Worm (Caenorhabditis elegans) whole organism, L4 larva: Measurements from ENCODE around the gene gcy-9.

Source experiments
- D1046.2 ChIP-seq: fragments of 200-800 bp; sonication (Bioruptor generic); IDR thresholded peaks from 2 replicates; pipeline ENCODE4 v1.3.6; 2022; ENCODE audit warnings: missing genetic modification characterization, missing compliant biosample characterization
- F44E2.7 ChIP-seq: fragments of 200-800 bp; sonication (Bioruptor generic); IDR thresholded peaks from 2 replicates; pipeline ENCODE4 v2.1.2; 2022; ENCODE audit warnings: missing genetic modification characterization, missing compliant biosample characterization
- R02D3.7 ChIP-seq: fragments of 150-350 bp; sonication (generic microtip); optimal IDR thresholded peaks from 3 replicates; lab custom pipeline; 2014; ENCODE audit warnings: missing biosample characterization, missing genetic modification characterization
- Y48G9A.11 ChIP-seq: fragments of 200-800 bp; sonication (Bioruptor generic); IDR thresholded peaks from 2 replicates; pipeline ENCODE4 v1.3.6; 2022; ENCODE audit warnings: missing genetic modification reagents, missing genetic modification characterization, missing compliant biosample characterization
- ZK337.2 ChIP-seq: fragments of 200-800 bp; sonication (Bioruptor generic); IDR thresholded peaks from 2 replicates; pipeline ENCODE4 v1.3.6; 2022; ENCODE audit warnings: missing genetic modification reagents, missing genetic modification characterization, missing compliant biosample characterization
- ZK546.5 ChIP-seq, 2 experiments: sonication (generic microtip); optimal IDR thresholded peaks; 2 replicates each; lab custom pipeline; 2017; ENCODE audit warnings: missing biosample characterization in 2 of 2, missing genetic modification characterization in 2 of 2
- aha-1 ChIP-seq: fragments of 150-350 bp; peaks from one replicate; lab custom pipeline; 2014; ENCODE audit warnings: missing biosample characterization, missing genetic modification characterization
- aly-2 ChIP-seq: sonication (generic microtip); optimal IDR thresholded peaks from 2 replicates; lab custom pipeline; 2018; ENCODE audit warnings: missing biosample characterization, missing genetic modification characterization
- ceh-20 ChIP-seq: fragments of 200-800 bp; sonication (Bioruptor generic); IDR thresholded peaks from 2 replicates; pipeline ENCODE4 v1.3.6; 2022; ENCODE audit warnings: missing genetic modification reagents, missing genetic modification characterization, missing compliant biosample characterization
- ceh-28 ChIP-seq: fragments of 150-350 bp; optimal IDR thresholded peaks from 2 replicates; lab custom pipeline; 2014; ENCODE audit warnings: missing biosample characterization, missing genetic modification reagents, missing genetic modification characterization
- ceh-32 ChIP-seq: sonication (generic microtip); optimal IDR thresholded peaks from 2 replicates; lab custom pipeline; 2016; ENCODE audit warnings: mild to moderate bottlenecking, missing genetic modification characterization, missing compliant biosample characterization; ENCODE audit not compliant: poor library complexity
- ceh-62 ChIP-seq: sonication (generic microtip); optimal IDR thresholded peaks from 2 replicates; lab custom pipeline; 2017; ENCODE audit warnings: missing biosample characterization, missing genetic modification characterization
- ces-1 ChIP-seq: fragments of 150-350 bp; sonication (generic microtip); optimal IDR thresholded peaks from 4 replicates; lab custom pipeline; 2014; ENCODE audit warnings: missing biosample characterization, missing genetic modification reagents, missing genetic modification characterization
- cey-2 ChIP-seq: sonication (generic microtip); optimal IDR thresholded peaks from 3 replicates; lab custom pipeline; 2017; ENCODE audit warnings: missing genetic modification characterization, mild to moderate bottlenecking, missing compliant biosample characterization, antibody characterized with exemption, borderline replicate concordance; ENCODE audit not compliant: insufficient read depth
- daf-12 ChIP-seq: fragments of 150-350 bp; optimal IDR thresholded peaks from 2 replicates; lab custom pipeline; 2014; ENCODE audit warnings: missing biosample characterization, missing genetic modification reagents, missing genetic modification characterization
- daf-16 ChIP-seq, 3 experiments: sonication (generic microtip); optimal IDR thresholded peaks; 2 replicates each; lab custom pipeline; 2016 to 2017; ENCODE audit warnings: missing genetic modification characterization in 3 of 3, missing genetic modification reagents in 3 of 3, mild to moderate bottlenecking in 2 of 3, missing compliant biosample characterization in 2 of 3, missing biosample characterization in 1 of 3, moderate library complexity in 1 of 3
- daf-19 ChIP-seq: fragments of 200-800 bp; sonication (Bioruptor generic); conservative IDR thresholded peaks from 2 replicates; pipeline ENCODE4 v1.3.6; 2022; ENCODE audit warnings: missing genetic modification characterization, missing compliant biosample characterization
- daf-8 ChIP-seq: fragments of 200-800 bp; sonication (Bioruptor generic); IDR thresholded peaks from 2 replicates; pipeline ENCODE4 v1.3.6; 2022; ENCODE audit warnings: missing genetic modification characterization, missing compliant biosample characterization
- dmd-6 ChIP-seq: fragments of 200-800 bp; sonication (Bioruptor generic); IDR thresholded peaks from 2 replicates; pipeline ENCODE4 v1.3.6; 2022; ENCODE audit warnings: missing genetic modification reagents, missing genetic modification characterization, missing compliant biosample characterization
- fos-1 ChIP-seq: fragments of 150-350 bp; optimal IDR thresholded peaks from 2 replicates; lab custom pipeline; 2014; ENCODE audit warnings: missing biosample characterization, missing genetic modification characterization
- hif-1 ChIP-seq, 2 experiments: sonication (generic microtip); optimal IDR thresholded peaks; 2 replicates each; lab custom pipeline; 2016 to 2017; ENCODE audit warnings: missing compliant biosample characterization in 2 of 2, missing genetic modification characterization in 2 of 2, missing genetic modification reagents in 2 of 2, missing genotype in 2 of 2, mild to moderate bottlenecking in 1 of 2
- hlh-11 ChIP-seq: fragments of 200-800 bp; sonication (Bioruptor generic); optimal IDR thresholded peaks from 2 replicates; lab custom pipeline; 2018; ENCODE audit warnings: mild to moderate bottlenecking, missing genetic modification characterization, missing compliant biosample characterization
- hlh-30 ChIP-seq: sonication (generic microtip); optimal IDR thresholded peaks from 2 replicates; lab custom pipeline; 2017; ENCODE audit warnings: antibody characterized with exemption, mild to moderate bottlenecking, missing genetic modification characterization, missing compliant biosample characterization; ENCODE audit not compliant: insufficient read depth
- lin-1 ChIP-seq: fragments of 200-800 bp; sonication (Bioruptor generic); IDR thresholded peaks from 2 replicates; pipeline ENCODE4 v1.3.6; 2022; ENCODE audit warnings: missing genetic modification reagents, missing genetic modification characterization, missing compliant biosample characterization
- lin-13 ChIP-seq: fragments of 150-350 bp; optimal IDR thresholded peaks from 2 replicates; lab custom pipeline; 2014; ENCODE audit warnings: missing biosample characterization, missing genetic modification reagents, missing genetic modification characterization
- lin-15B ChIP-seq: fragments of 150-350 bp; sonication (generic microtip); optimal IDR thresholded peaks from 3 replicates; lab custom pipeline; 2014; ENCODE audit warnings: missing biosample characterization, missing genetic modification characterization
- lir-3 ChIP-seq: sonication (generic microtip); optimal IDR thresholded peaks from 2 replicates; lab custom pipeline; 2016; ENCODE audit warnings: mild to moderate bottlenecking, missing genetic modification characterization, missing compliant biosample characterization
- madf-9 ChIP-seq: fragments of 200-800 bp; sonication (Bioruptor generic); conservative IDR thresholded peaks from 2 replicates; pipeline ENCODE4 v1.3.6; 2022; ENCODE audit warnings: missing genetic modification reagents, missing genetic modification characterization, missing compliant biosample characterization
- mxl-3 ChIP-seq: fragments of 200-800 bp; sonication (Bioruptor generic); optimal IDR thresholded peaks from 2 replicates; lab custom pipeline; 2018; ENCODE audit warnings: mild to moderate bottlenecking, missing genetic modification characterization, missing compliant biosample characterization
- nhr-10 ChIP-seq: fragments of 150-350 bp; optimal IDR thresholded peaks from 2 replicates; lab custom pipeline; 2014; ENCODE audit warnings: missing biosample characterization, missing genetic modification characterization
- nhr-11 ChIP-seq: fragments of 150-350 bp; optimal IDR thresholded peaks from 2 replicates; lab custom pipeline; 2014; ENCODE audit warnings: missing biosample characterization, missing genetic modification characterization
- nhr-237 ChIP-seq: sonication (generic microtip); optimal IDR thresholded peaks from 2 replicates; lab custom pipeline; 2017; ENCODE audit warnings: missing biosample characterization, missing genetic modification characterization
- nhr-28 ChIP-seq: fragments of 150-350 bp; optimal IDR thresholded peaks from 2 replicates; lab custom pipeline; 2014; ENCODE audit warnings: missing biosample characterization, missing genetic modification characterization
- nhr-42 ChIP-seq: fragments of 200-800 bp; sonication (Bioruptor generic); IDR thresholded peaks from 2 replicates; pipeline ENCODE4 v1.3.6; 2022; ENCODE audit warnings: missing genetic modification characterization, missing compliant biosample characterization
- nhr-76 ChIP-seq: fragments of 150-350 bp; optimal IDR thresholded peaks from 2 replicates; lab custom pipeline; 2014; ENCODE audit warnings: missing biosample characterization, missing genetic modification characterization
- nhr-77 ChIP-seq: fragments of 150-350 bp; optimal IDR thresholded peaks from 2 replicates; lab custom pipeline; 2014; ENCODE audit warnings: missing biosample characterization, missing genetic modification characterization
- pha-4 ChIP-seq, 2 experiments: fragments of 150-350 bp in 1 of 2; fragments of 200-800 bp in 1 of 2; sonication (Bioruptor generic) in 1 of 2; IDR thresholded peaks in 1 of 2; optimal IDR thresholded peaks in 1 of 2; 2 replicates each; pipeline versions ENCODE4 v1.3.6 to Lab custom; 2014 to 2022; ENCODE audit warnings: missing genetic modification characterization in 2 of 2, missing genetic modification reagents in 2 of 2, missing biosample characterization in 1 of 2, missing compliant biosample characterization in 1 of 2
- php-3 ChIP-seq: fragments of 200-800 bp; sonication (Bioruptor generic); IDR thresholded peaks from 2 replicates; pipeline ENCODE4 v1.3.6; 2022; ENCODE audit warnings: missing genetic modification reagents, missing genetic modification characterization, missing compliant biosample characterization
- pqm-1 ChIP-seq: sonication (generic microtip); optimal IDR thresholded peaks from 2 replicates; lab custom pipeline; 2017; ENCODE audit warnings: missing biosample characterization, missing genetic modification characterization
- rbr-2 ChIP-seq: sonication (generic microtip); optimal IDR thresholded peaks from 2 replicates; lab custom pipeline; 2016; ENCODE audit warnings: missing genotype, missing genetic modification characterization, missing compliant biosample characterization
- spr-1 ChIP-seq: sonication (generic microtip); optimal IDR thresholded peaks from 2 replicates; lab custom pipeline; 2016; ENCODE audit warnings: mild to moderate bottlenecking, missing genetic modification characterization, missing compliant biosample characterization
- tag-97 ChIP-seq: fragments of 200-800 bp; sonication (Bioruptor generic); IDR thresholded peaks from 2 replicates; pipeline ENCODE4 v1.3.6; 2022; ENCODE audit warnings: missing genetic modification characterization, missing compliant biosample characterization
- tra-1 ChIP-seq: fragments of 200-800 bp; sonication (Bioruptor generic); IDR thresholded peaks from 2 replicates; pipeline ENCODE4 v1.3.6; 2022; ENCODE audit warnings: missing genetic modification reagents, missing genetic modification characterization, missing compliant biosample characterization
- unc-130 ChIP-seq: sonication (generic microtip); optimal IDR thresholded peaks from 2 replicates; lab custom pipeline; 2016; ENCODE audit warnings: missing genetic modification reagents, missing genetic modification characterization, missing compliant biosample characterization
- unc-62 ChIP-seq, 3 experiments: fragments of 150-350 bp in 1 of 3; sonication (generic microtip); optimal IDR thresholded peaks in 2 of 3; peaks in 1 of 3; 1 replicate in 1 of 3; 2 replicates in 2 of 3; lab custom pipeline; 2014 to 2017; ENCODE audit warnings: missing biosample characterization in 3 of 3, missing genetic modification characterization in 3 of 3, missing genetic modification reagents in 3 of 3, missing genotype in 1 of 3
- zag-1 ChIP-seq: fragments of 150-350 bp; optimal IDR thresholded peaks from 2 replicates; lab custom pipeline; 2014; ENCODE audit warnings: missing biosample characterization, missing genetic modification characterization
- zfp-2 ChIP-seq: sonication (generic microtip); optimal IDR thresholded peaks from 2 replicates; lab custom pipeline; 2016; ENCODE audit warnings: mild to moderate bottlenecking, missing genetic modification characterization, missing compliant biosample characterization
- ztf-7 ChIP-seq: fragments of 150-350 bp; optimal IDR thresholded peaks from 2 replicates; lab custom pipeline; 2014; ENCODE audit warnings: missing biosample characterization, missing genetic modification characterization

gcy-9 gene

ce11 chrX:11345471-11345870 lies 7.8 kb upstream of the gcy-9 start:
- TF ChIP-seq daf-19 (GFP tag; lab: Robert Waterston, UW) (no peak), nhr-76 (tag; lab: Kevin White, UChicago) (no peak), nhr-42 (GFP tag; lab: Robert Waterston, UW) (no peak), spr-1 (tag; lab: Kevin White, UChicago) (no peak), lin-13 (GFP tag; lab: Kevin White, UChicago) (no peak), ceh-62 (tag; lab: Kevin White, UChicago) (no peak), nhr-10 (no peak), lin-15B (tag; lab: Kevin White, UChicago) (no peak), hif-1 (tag; optimal IDR thresholded peaks at IDR 0.05; lab: Kevin White, UChicago) (no peak), lin-1 (GFP tag; lab: Robert Waterston, UW) (no peak), aha-1 (tag; lab: Kevin White, UChicago) (peak; percentile 94), pha-4 (GFP tag; IDR thresholded peaks at IDR 0.05; lab: Robert Waterston, UW) (no peak), pha-4 (tag; optimal IDR thresholded peaks at IDR 0.05; lab: Kevin White, UChicago) (no peak), daf-12 (tag; lab: Kevin White, UChicago) (no peak), aly-2 (tag; lab: Kevin White, UChicago) (no peak), tag-97 (GFP tag; lab: Robert Waterston, UW) (0 out of 2 replicates have a peak, but pooled peaks have one; percentile 56), D1046.2 (GFP tag; lab: Robert Waterston, UW) (no peak), hlh-11 (tag; lab: Kevin White, UChicago) (no peak), lir-3 (no peak), nhr-28 (tag; lab: Kevin White, UChicago) (peak; percentile 34), ztf-7 (no peak), rbr-2 (no peak), R02D3.7 (tag; lab: Kevin White, UChicago) (no peak), F44E2.7 (no peak), madf-9 (GFP tag; lab: Robert Waterston, UW) (no peak), Y48G9A.11 (no peak), pqm-1 (tag; lab: Kevin White, UChicago) (peak; percentile 5), unc-130 (GFP tag; lab: Kevin White, UChicago) (no peak), zfp-2 (tag; lab: Kevin White, UChicago) (no peak), zag-1 (tag; lab: Kevin White, UChicago) (no peak), dmd-6 (GFP tag; lab: Robert Waterston, UW) (peak; percentile 18; the same call in 1 of the 2 replicates), ces-1 (GFP tag; lab: Kevin White, UChicago) (peak; percentile 91), php-3 (GFP tag; lab: Robert Waterston, UW) (no peak), nhr-237 (tag; lab: Kevin White, UChicago) (no peak), nhr-11 (tag; lab: Kevin White, UChicago) (no peak), ceh-32 (tag; lab: Kevin White, UChicago) (no peak)

DNA sequence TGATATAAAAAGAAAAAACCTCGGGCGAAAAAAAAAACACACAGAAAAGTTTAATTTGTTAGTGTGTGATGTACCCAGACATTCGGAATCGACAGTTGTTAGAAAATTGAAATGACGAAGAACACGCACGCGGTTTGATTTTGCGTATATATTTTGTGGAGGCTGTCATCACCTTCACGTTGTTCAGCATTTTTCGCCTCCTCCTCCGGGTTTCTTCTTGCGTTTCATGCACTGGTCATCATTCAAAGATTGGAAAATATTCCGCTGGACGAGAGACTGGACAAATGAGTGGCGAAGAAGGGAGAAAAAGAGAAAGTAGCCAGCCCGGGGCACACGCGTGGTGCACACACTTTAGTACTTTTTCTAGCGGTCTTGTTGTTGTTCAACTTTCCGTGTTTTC lies 7.2 kb upstream of the gcy-9 start:
- peak; percentile 54 for TF ChIP-seq mxl-3 (GFP tag; lab: Kevin White, UChicago)
- TF ChIP-seq nhr-11 (tag; lab: Kevin White, UChicago): peak; percentile 33
- TF ChIP-seq daf-19 (GFP tag; lab: Robert Waterston, UW): no peak
- TF ChIP-seq hlh-30 (tag; lab: Kevin White, UChicago): peak; percentile 48
- TF ChIP-seq dmd-6 (GFP tag; lab: Robert Waterston, UW): no peak
- TF ChIP-seq tra-1 (GFP tag; lab: Robert Waterston, UW): no peak
- TF ChIP-seq ZK337.2: no peak
- TF ChIP-seq D1046.2 (GFP tag; lab: Robert Waterston, UW): no peak
- TF ChIP-seq cey-2 (tag; lab: Kevin White, UChicago): no peak
- TF ChIP-seq zfp-2 (tag; lab: Kevin White, UChicago): no peak
- TF ChIP-seq nhr-77 (tag; lab: Kevin White, UChicago): no peak
- TF ChIP-seq ceh-28: no peak
- peak; percentile 42 for TF ChIP-seq hlh-11 (tag; lab: Kevin White, UChicago)
- no peak for TF ChIP-seq fos-1
- peak in 1 of 2 experiments; percentile 47 for TF ChIP-seq daf-16 (GFP tag; optimal IDR thresholded peaks at IDR 0.05; lab: Kevin White, UChicago)
- TF ChIP-seq daf-16 (tag; optimal IDR thresholded peaks at IDR 0.05; lab: Kevin White, UChicago): peak; percentile 17
- TF ChIP-seq unc-62 (GFP tag; optimal IDR thresholded peaks at IDR 0.05 in 1 of 2; lab: Kevin White, UChicago): peak in 1 of 2 experiments; percentile 98
- no peak for TF ChIP-seq unc-62 (tag; optimal IDR thresholded peaks at IDR 0.05; lab: Kevin White, UChicago)
- peak in 1 of 2 experiments; percentile 16 for TF ChIP-seq hif-1 (tag; optimal IDR thresholded peaks at IDR 0.05; lab: Kevin White, UChicago)
- no peak for TF ChIP-seq ceh-20 (GFP tag; lab: Robert Waterston, UW)
- no peak for TF ChIP-seq F44E2.7
- TF ChIP-seq ZK546.5 (tag; optimal IDR thresholded peaks at IDR 0.05; lab: Kevin White, UChicago): no peak
- TF ChIP-seq daf-8 (GFP tag; lab: Robert Waterston, UW): no peak
